Fruit fly (Drosophila melanogaster) Kc167 (cell line): ENCODE data around the gene inaF-C.

Source experiments
- Myc ChIP-seq: fragments of >200 bp; optimal IDR thresholded peaks from 2 replicates; lab custom pipeline; 2017; ENCODE audit warnings: missing external identifiers
- Sin3A ChIP-seq: fragments of >200 bp; optimal IDR thresholded peaks from 2 replicates; lab custom pipeline; 2018; ENCODE audit warnings: missing external identifiers
- h ChIP-seq: fragments of >200 bp; optimal IDR thresholded peaks from 3 replicates; lab custom pipeline; 2018; ENCODE audit warnings: missing external identifiers
- insv ChIP-seq: fragments of >200 bp; optimal IDR thresholded peaks from 3 replicates; lab custom pipeline; 2018; ENCODE audit warnings: missing external identifiers
- psq ChIP-seq: fragments of >200 bp; optimal IDR thresholded peaks from 2 replicates; lab custom pipeline; 2017; ENCODE audit warnings: missing external identifiers
- ttk ChIP-seq: sonication (Bioruptor generic); optimal IDR thresholded peaks from 2 replicates; lab custom pipeline; 2017; ENCODE audit warnings: missing external identifiers

Gene inaF-C

dm6 chrX:11700765-11701164, 30.8 kb downstream of the inaF-C start:
- TF ChIP-seq Sin3A (lab: Kevin White, UChicago) (no peak), Myc (lab: Kevin White, UChicago) (no peak), insv (lab: Kevin White, UChicago) (no peak), psq (no peak), ttk (lab: Kevin White, UChicago) (no peak), h (lab: Kevin White, UChicago) (no peak)

dm6 chrX:11695883-11696211, 35.7 kb downstream of the inaF-C start:
- TF ChIP-seq ttk (lab: Kevin White, UChicago), result no peak
- no peak for TF ChIP-seq Sin3A (lab: Kevin White, UChicago)
- no peak for TF ChIP-seq Myc (lab: Kevin White, UChicago)
- no peak for TF ChIP-seq insv (lab: Kevin White, UChicago)
- no peak for TF ChIP-seq h (lab: Kevin White, UChicago)
- TF ChIP-seq psq, result no peak

- TF ChIP-seq psq (no peak), ttk (lab: Kevin White, UChicago) (no peak), h (lab: Kevin White, UChicago) (no peak), Sin3A (lab: Kevin White, UChicago) (no peak), insv (lab: Kevin White, UChicago) (no peak), Myc (lab: Kevin White, UChicago) (no peak)
These were observed 36.3 kb downstream of the inaF-C start, which contains the start of gene PhKgamma for dm6 chrX:11694959-11695882. Gene PhKgamma, plus strand, starts transcription at chrX:11695137.

- no peak for TF ChIP-seq psq
- TF ChIP-seq insv (lab: Kevin White, UChicago), result no peak
- no peak for TF ChIP-seq Myc (lab: Kevin White, UChicago)
- TF ChIP-seq h (lab: Kevin White, UChicago), result no peak
- no peak for TF ChIP-seq Sin3A (lab: Kevin White, UChicago)
These were observed 41.9 kb downstream of the inaF-C start for dm6 chrX:11689669-11690068.

- TF ChIP-seq h (lab: Kevin White, UChicago) (no peak), Myc (lab: Kevin White, UChicago) (no peak), ttk (lab: Kevin White, UChicago) (no peak), insv (lab: Kevin White, UChicago) (no peak), Sin3A (lab: Kevin White, UChicago) (no peak), psq (no peak)
These were observed 43.7 kb downstream of the inaF-C start for dm6 chrX:11687666-11688492.

- TF ChIP-seq psq (no peak), Myc (lab: Kevin White, UChicago) (no peak), Sin3A (lab: Kevin White, UChicago) (no peak), h (lab: Kevin White, UChicago) (no peak), insv (lab: Kevin White, UChicago) (no peak), ttk (lab: Kevin White, UChicago) (no peak)
These were observed 44.9 kb downstream of the inaF-C start for dm6 chrX:11686675-11687074.

- no peak for TF ChIP-seq Myc (lab: Kevin White, UChicago)
These were observed 45.5 kb downstream of the inaF-C start for dm6 chrX:11685918-11686640.

dm6 chrX:11684462-11684861, 47.1 kb downstream of the inaF-C start:
- no peak for TF ChIP-seq psq
- no peak for TF ChIP-seq Sin3A (lab: Kevin White, UChicago)
- TF ChIP-seq Myc (lab: Kevin White, UChicago), result no peak
- no peak for TF ChIP-seq ttk (lab: Kevin White, UChicago)
- TF ChIP-seq insv (lab: Kevin White, UChicago), result no peak

dm6 chrX:11683480-11683879, 48.1 kb downstream of the inaF-C start:
- TF ChIP-seq Sin3A (lab: Kevin White, UChicago) (no peak), h (lab: Kevin White, UChicago) (no peak), Myc (lab: Kevin White, UChicago) (no peak), insv (lab: Kevin White, UChicago) (no peak), ttk (lab: Kevin White, UChicago) (no peak), psq (no peak)

dm6 chrX:11681558-11682551, 49.7 kb downstream of the inaF-C start:
- TF ChIP-seq psq (no peak), Myc (lab: Kevin White, UChicago) (no peak), insv (lab: Kevin White, UChicago) (no peak), ttk (lab: Kevin White, UChicago) (no peak), h (lab: Kevin White, UChicago) (no peak)
